Worm (Caenorhabditis elegans) whole organism, L4 larva: Measurements from ENCODE around the gene nhr-239.

Source experiments
- unc-62 ChIP-seq, 3 experiments: fragments of 150-350 bp in 1 of 3; sonication (generic microtip); optimal IDR thresholded peaks in 2 of 3; peaks in 1 of 3; 1 replicate in 1 of 3; 2 replicates in 2 of 3; lab custom pipeline; 2014 to 2017; ENCODE audit warnings: missing biosample characterization in 3 of 3, missing genetic modification characterization in 3 of 3, missing genetic modification reagents in 3 of 3, missing genotype in 1 of 3
- zfp-3 ChIP-seq: fragments of 200-800 bp; sonication (Bioruptor generic); conservative IDR thresholded peaks from 2 replicates; pipeline ENCODE4 v1.3.6; 2022; ENCODE audit warnings: missing genetic modification reagents, missing genetic modification characterization, missing compliant biosample characterization

- TF ChIP-seq unc-62 (GFP tag; optimal IDR thresholded peaks at IDR 0.05 in 1 of 2; lab: Kevin White, UChicago): no peak
- TF ChIP-seq unc-62 (tag; optimal IDR thresholded peaks at IDR 0.05; lab: Kevin White, UChicago): no peak
- no peak for TF ChIP-seq zfp-3 (GFP tag; lab: Robert Waterston, UW)
Measured at ce11 chrIII:2552382-2552781, 9.1 kb upstream of the nhr-239 start.
